Fruit fly (Drosophila melanogaster) whole organism, wandering third instar larva: ENCODE measurements around the gene escl.
A peak's percentile ranks its signal among the peaks of the same experiment; 100 is the strongest.

Experiments used
- CG32264 ChIP-seq: fragments of 200-800 bp; sonication (Bioruptor generic); optimal IDR thresholded peaks from 2 replicates; lab custom pipeline; 2016; ENCODE audit warnings: missing biosample characterization, missing genetic modification characterization
- GATAd ChIP-seq: sonication (Bioruptor generic); optimal IDR thresholded peaks from 2 replicates; lab custom pipeline; 2016; ENCODE audit warnings: missing biosample characterization, missing genetic modification characterization
- Hr78 ChIP-seq: fragments of >200 bp; optimal IDR thresholded peaks from 2 replicates; lab custom pipeline; 2017; ENCODE audit warnings: missing biosample characterization, missing genetic modification characterization
- Myc ChIP-seq: fragments of >200 bp; optimal IDR thresholded peaks from 2 replicates; lab custom pipeline; 2017
- N ChIP-seq: fragments of >200 bp; optimal IDR thresholded peaks from 2 replicates; lab custom pipeline; 2018; ENCODE audit warnings: missing biosample characterization, missing external identifiers, missing genetic modification characterization
- OdsH ChIP-seq: fragments of 200-800 bp; sonication (Bioruptor generic); optimal IDR thresholded peaks from 2 replicates; lab custom pipeline; 2016; ENCODE audit warnings: missing biosample characterization, mild to moderate bottlenecking, missing genetic modification characterization
- Vsx2 ChIP-seq: fragments of 200-300, 225-300 bp; sonication (Bioruptor generic); optimal IDR thresholded peaks from 2 replicates; lab custom pipeline; 2018; ENCODE audit warnings: missing biosample characterization, missing genetic modification characterization; ENCODE audit not compliant: partially characterized antibody
- br ChIP-seq: fragments of 200-800 bp; sonication (Bioruptor generic); optimal IDR thresholded peaks from 2 replicates; lab custom pipeline; 2016; ENCODE audit warnings: missing biosample characterization, missing genetic modification characterization
- brk ChIP-seq: fragments of 200-800 bp; sonication (Bioruptor generic); optimal IDR thresholded peaks from 2 replicates; lab custom pipeline; 2016; ENCODE audit warnings: missing biosample characterization, mild to moderate bottlenecking, missing genetic modification characterization
- h ChIP-seq: fragments of 200-800 bp; sonication (Bioruptor generic); optimal IDR thresholded peaks from 3 replicates; lab custom pipeline; 2016; ENCODE audit warnings: missing biosample characterization, mild to moderate bottlenecking, missing genetic modification characterization
- pan ChIP-seq: fragments of >200 bp; optimal IDR thresholded peaks from 2 replicates; lab custom pipeline; 2017
- psq ChIP-seq: fragments of 200-800 bp; sonication (Bioruptor generic); optimal IDR thresholded peaks from 3 replicates; lab custom pipeline; 2017; ENCODE audit warnings: missing biosample characterization, mild to moderate bottlenecking, missing genetic modification characterization, moderate library complexity
- sv ChIP-seq: fragments of 200-800 bp; sonication (Bioruptor generic); optimal IDR thresholded peaks from 3 replicates; lab custom pipeline; 2016; ENCODE audit warnings: missing biosample characterization, missing genetic modification characterization
- usp ChIP-seq: fragments of >200 bp; optimal IDR thresholded peaks from 2 replicates; lab custom pipeline; 2017; ENCODE audit warnings: missing biosample characterization, missing genetic modification characterization

DNA sequence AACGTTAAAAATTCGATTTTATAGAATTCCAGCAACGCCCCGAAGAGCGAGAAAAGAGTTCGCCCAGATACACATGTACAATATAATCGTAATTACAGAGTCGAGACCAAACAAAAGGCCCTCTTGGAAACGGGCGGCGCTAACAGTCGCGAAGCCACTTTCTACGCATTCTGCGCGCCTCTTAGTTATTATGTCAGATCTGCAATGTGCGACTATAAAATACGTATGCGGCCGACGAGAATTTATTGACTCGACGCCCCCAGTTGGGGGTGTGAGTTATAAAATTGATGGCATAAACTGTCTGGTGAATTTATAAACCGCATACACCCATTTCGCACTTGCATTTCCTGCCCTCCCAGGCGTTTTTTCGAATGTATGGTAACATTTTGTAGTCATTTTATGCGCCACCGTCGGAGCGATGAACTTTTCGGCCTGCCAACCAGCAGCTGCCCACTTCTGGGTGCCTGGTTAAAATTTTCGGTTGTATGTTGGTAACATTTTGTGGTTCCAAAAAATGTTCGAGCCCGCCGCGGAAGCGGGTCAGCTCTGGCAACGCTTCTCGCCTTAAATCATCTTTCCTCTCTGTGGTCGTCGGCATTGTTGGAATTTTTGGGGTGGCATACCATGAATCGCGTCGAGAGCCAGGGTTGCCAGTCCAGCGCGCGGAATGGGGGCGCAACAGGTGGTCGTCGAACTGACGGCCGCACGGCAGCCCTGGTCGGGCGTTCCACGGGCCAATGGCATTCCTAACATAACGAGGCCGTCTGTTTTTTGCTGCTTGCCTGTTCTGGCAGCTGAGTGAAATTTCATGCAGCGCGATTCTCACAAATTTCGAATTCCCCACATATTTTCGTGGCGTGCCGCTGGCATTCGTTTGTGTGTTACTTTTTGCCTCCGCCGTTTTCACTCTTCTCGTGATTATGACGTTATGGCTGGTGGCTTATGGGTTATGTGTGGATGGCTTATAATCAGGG, 21.2 kb downstream of the escl start:
- TF ChIP-seq usp (GFP tag; lab: Kevin White, UChicago) (no peak), GATAd (GFP tag; lab: Kevin White, UChicago) (no peak), sv (GFP tag; lab: Kevin White, UChicago) (peak; percentile 59), h (GFP tag; lab: Kevin White, UChicago) (peak; percentile 96), N (no peak), Myc (no peak), brk (GFP tag; lab: Kevin White, UChicago) (no peak), Hr78 (GFP tag; lab: Kevin White, UChicago) (no peak), br (peak; percentile 87), CG32264 (GFP tag; lab: Kevin White, UChicago) (peak; percentile 60), Vsx2 (GFP tag; lab: Kevin White, UChicago) (no peak), psq (GFP tag; lab: Kevin White, UChicago) (peak; percentile 65), pan (lab: Kevin White, UChicago) (no peak), OdsH (peak; percentile 74)
